Fruit fly (Drosophila melanogaster) whole organism, embryonic: ENCODE measurements around the gene BOD1.

ENCODE experiments used
- Ada2b ChIP-seq: fragments of 200-800 bp; sonication (Bioruptor generic); IDR thresholded peaks from 2 replicates; pipeline ENCODE4 v1.3.6; 2022; ENCODE audit warnings: missing biosample characterization, missing genetic modification characterization
- Atf3 ChIP-seq: fragments of 200-800 bp; sonication (Bioruptor generic); optimal IDR thresholded peaks from 3 replicates; lab custom pipeline; 2016; ENCODE audit warnings: missing biosample characterization, missing genetic modification characterization
- Bgb ChIP-seq: fragments of 200-800 bp; sonication (Bioruptor generic); IDR thresholded peaks from 2 replicates; pipeline ENCODE4 v1.3.6; 2022; ENCODE audit warnings: missing biosample characterization, missing genetic modification characterization; ENCODE audit not compliant: partially characterized antibody
- CG10431 ChIP-seq: fragments of 200-800 bp; sonication (Bioruptor generic); optimal IDR thresholded peaks from 3 replicates; lab custom pipeline; 2018; ENCODE audit warnings: missing biosample characterization, mild to moderate bottlenecking, missing genetic modification characterization
- CG12659 ChIP-seq: fragments of 200-800 bp; sonication (Bioruptor generic); optimal IDR thresholded peaks from 3 replicates; lab custom pipeline; 2017; ENCODE audit warnings: mild to moderate bottlenecking, missing biosample characterization, missing genetic modification reagents, missing genetic modification characterization
- CG15479 ChIP-seq: fragments of 200-800 bp; sonication (Bioruptor generic); optimal IDR thresholded peaks from 3 replicates; lab custom pipeline; 2019; ENCODE audit warnings: missing biosample characterization, mild to moderate bottlenecking, missing genetic modification characterization, moderate library complexity
- CG15696 ChIP-seq: fragments of 200-800 bp; sonication (Bioruptor generic); optimal IDR thresholded peaks from 2 replicates; lab custom pipeline; 2019; ENCODE audit warnings: missing biosample characterization, mild to moderate bottlenecking, missing genetic modification characterization, moderate library complexity
- CG1603 ChIP-seq: fragments of 200-800 bp; sonication (Bioruptor generic); optimal IDR thresholded peaks from 2 replicates; lab custom pipeline; 2019; ENCODE audit warnings: missing biosample characterization, mild to moderate bottlenecking, missing genetic modification characterization, moderate library complexity
- CG16863 ChIP-seq: fragments of 200-800 bp; sonication (Bioruptor generic); optimal IDR thresholded peaks from 3 replicates; lab custom pipeline; 2016; ENCODE audit warnings: missing biosample characterization, missing genetic modification characterization
- CG17359 ChIP-seq: fragments of 200-800 bp; sonication (Bioruptor generic); optimal IDR thresholded peaks from 3 replicates; lab custom pipeline; 2018; ENCODE audit warnings: missing biosample characterization, mild to moderate bottlenecking, missing genetic modification characterization, moderate library complexity
- CG17612 ChIP-seq: fragments of 200-800 bp; sonication (Bioruptor generic); IDR thresholded peaks from 2 replicates; pipeline ENCODE4 v1.3.6; 2022; ENCODE audit warnings: missing biosample characterization, missing genetic modification characterization
- CG18764 ChIP-seq: fragments of 200-800 bp; sonication (Bioruptor generic); optimal IDR thresholded peaks from 3 replicates; lab custom pipeline; 2016; ENCODE audit warnings: missing biosample characterization, missing genetic modification characterization
- CG2678 ChIP-seq: fragments of 200-800 bp; sonication (Bioruptor generic); optimal IDR thresholded peaks from 3 replicates; lab custom pipeline; 2019; ENCODE audit warnings: missing biosample characterization, mild to moderate bottlenecking, missing genetic modification characterization, moderate library complexity
- CG31365 ChIP-seq: fragments of 200-800 bp; sonication (Bioruptor generic); optimal IDR thresholded peaks from 2 replicates; lab custom pipeline; 2018; ENCODE audit warnings: missing biosample characterization, mild to moderate bottlenecking, missing genetic modification characterization
- CG3726 ChIP-seq: fragments of 200-800 bp; sonication (Bioruptor generic); IDR thresholded peaks from 3 replicates; pipeline ENCODE4, ENCODE4 v1.3.6; 2022; ENCODE audit warnings: missing biosample characterization, missing genetic modification characterization
- CG7357 ChIP-seq: fragments of 200-800 bp; sonication (Bioruptor generic); IDR thresholded peaks from 3 replicates; pipeline ENCODE4 v1.3.6; 2022; ENCODE audit warnings: missing biosample characterization, missing genetic modification characterization
- CG7839 ChIP-seq: fragments of 200-800 bp; sonication (Bioruptor generic); optimal IDR thresholded peaks from 3 replicates; lab custom pipeline; 2018; ENCODE audit warnings: missing biosample characterization, mild to moderate bottlenecking, missing genetic modification characterization, moderate library complexity
- CG8359 ChIP-seq: fragments of 200-800 bp; sonication (Bioruptor generic); optimal IDR thresholded peaks from 2 replicates; lab custom pipeline; 2017; ENCODE audit warnings: missing biosample characterization, mild to moderate bottlenecking, missing genetic modification characterization, borderline replicate concordance
- Chrac-16 ChIP-seq: fragments of 200-800 bp; sonication (Bioruptor generic); optimal IDR thresholded peaks from 3 replicates; lab custom pipeline; 2016; ENCODE audit warnings: missing biosample characterization, missing genetic modification characterization
- D19A ChIP-seq: fragments of 200-800 bp; optimal IDR thresholded peaks from 3 replicates; lab custom pipeline; 2019; ENCODE audit warnings: missing biosample characterization, mild to moderate bottlenecking, missing genetic modification characterization, moderate library complexity
- Eip74EF ChIP-seq, 2 experiments: fragments of 200-800 bp in 1 of 2; fragments of >200 bp in 1 of 2; sonication (Bioruptor generic) in 1 of 2; optimal IDR thresholded peaks; 2 replicates each; lab custom pipeline; 2017 to 2019; ENCODE audit warnings: missing biosample characterization in 2 of 2, missing genetic modification characterization in 2 of 2, mild to moderate bottlenecking in 1 of 2, moderate library complexity in 1 of 2
- HLH54F ChIP-seq: fragments of 200-800 bp; sonication (Bioruptor generic); optimal IDR thresholded peaks from 3 replicates; lab custom pipeline; 2016; ENCODE audit warnings: missing biosample characterization, missing genetic modification characterization
- Kr ChIP-seq: fragments of 200-800 bp; sonication (Bioruptor generic); optimal IDR thresholded peaks from 2 replicates; lab custom pipeline; 2017; ENCODE audit warnings: missing biosample characterization, mild to moderate bottlenecking, missing genetic modification characterization
- Lim3 ChIP-seq: fragments of 200-800 bp; sonication (Bioruptor generic); IDR thresholded peaks from 2 replicates; pipeline ENCODE4 v1.3.6; 2022; ENCODE audit warnings: missing biosample characterization, missing genetic modification characterization
- Mad ChIP-seq: fragments of 200-800 bp; sonication (Bioruptor generic); optimal IDR thresholded peaks from 2 replicates; lab custom pipeline; 2016; ENCODE audit warnings: missing biosample characterization, missing genetic modification characterization
- Nf-YB ChIP-seq: fragments of 200-800 bp; sonication (Bioruptor generic); optimal IDR thresholded peaks from 3 replicates; lab custom pipeline; 2019; ENCODE audit warnings: missing biosample characterization, mild to moderate bottlenecking, missing genetic modification characterization, moderate library complexity
- Pdp1 ChIP-seq, 2 experiments: fragments of 200-800 bp; sonication (Bioruptor generic); optimal IDR thresholded peaks; 3 replicates each; lab custom pipeline; 2016; ENCODE audit warnings: missing biosample characterization in 2 of 2, missing genetic modification characterization in 2 of 2, mild to moderate bottlenecking in 1 of 2, moderate library complexity in 1 of 2
- Spps ChIP-seq: fragments of 200-800 bp; sonication (Bioruptor generic); optimal IDR thresholded peaks from 2 replicates; lab custom pipeline; 2018; ENCODE audit warnings: missing biosample characterization, mild to moderate bottlenecking, missing genetic modification characterization
- al ChIP-seq: fragments of 200-800 bp; sonication (Bioruptor generic); IDR thresholded peaks from 2 replicates; pipeline ENCODE4 v1.3.6; 2022; ENCODE audit warnings: missing biosample characterization, missing genetic modification characterization
- amos ChIP-seq: fragments of 200-800 bp; sonication (Bioruptor generic); IDR thresholded peaks from 2 replicates; pipeline ENCODE4 v1.3.6; 2022; ENCODE audit warnings: missing biosample characterization, missing genetic modification characterization; ENCODE audit not compliant: partially characterized antibody
- ap ChIP-seq: fragments of 200-800 bp; sonication (Bioruptor generic); IDR thresholded peaks from 2 replicates; pipeline ENCODE4 v1.3.6; 2022; ENCODE audit warnings: missing biosample characterization, missing genetic modification characterization
- emc ChIP-seq: fragments of 200-800 bp; sonication (Bioruptor generic); optimal IDR thresholded peaks from 2 replicates; lab custom pipeline; 2016; ENCODE audit warnings: missing biosample characterization, missing genetic modification characterization
- gcm ChIP-seq: fragments of 200-800 bp; sonication (Bioruptor generic); optimal IDR thresholded peaks from 2 replicates; lab custom pipeline; 2019; ENCODE audit warnings: missing biosample characterization, mild to moderate bottlenecking, missing genetic modification characterization, moderate library complexity
- gcm2 ChIP-seq: fragments of 200-800 bp; sonication (Bioruptor generic); optimal IDR thresholded peaks from 2 replicates; lab custom pipeline; 2016; ENCODE audit warnings: missing biosample characterization, missing genetic modification characterization
- gem ChIP-seq: fragments of 200-800 bp; sonication (Bioruptor generic); optimal IDR thresholded peaks from 2 replicates; lab custom pipeline; 2019; ENCODE audit warnings: missing biosample characterization, mild to moderate bottlenecking, missing genetic modification characterization, moderate library complexity
- gfzf ChIP-seq: fragments of 200-800 bp; sonication (Bioruptor generic); optimal IDR thresholded peaks from 2 replicates; lab custom pipeline; 2016; ENCODE audit warnings: missing biosample characterization, mild to moderate bottlenecking, missing genetic modification characterization, moderate library complexity
- gsb-n ChIP-seq: fragments of 200-800 bp; sonication (Bioruptor generic); optimal IDR thresholded peaks from 3 replicates; lab custom pipeline; 2018; ENCODE audit warnings: missing biosample characterization, mild to moderate bottlenecking, missing genetic modification characterization
- hb ChIP-seq: fragments of 200-800 bp; sonication (Bioruptor generic); IDR thresholded peaks from 3 replicates; pipeline ENCODE4 v1.3.6; 2022; ENCODE audit warnings: missing biosample characterization, missing genetic modification characterization; ENCODE audit not compliant: partially characterized antibody
- ind ChIP-seq: fragments of 200-800 bp; sonication (Bioruptor generic); optimal IDR thresholded peaks from 3 replicates; lab custom pipeline; 2016; ENCODE audit warnings: missing biosample characterization, missing genetic modification characterization
- jigr1 ChIP-seq: fragments of 200-800 bp; sonication (Bioruptor generic); IDR thresholded peaks from 3 replicates; pipeline ENCODE4 v1.3.6; 2022; ENCODE audit warnings: missing biosample characterization, missing genetic modification characterization
- lola ChIP-seq, 3 experiments: fragments of >200 bp in 2 of 3; fragments of 200-800 bp in 1 of 3; sonication (Bioruptor generic) in 1 of 3; optimal IDR thresholded peaks; 2 replicates each; lab custom pipeline; 2017 to 2019; ENCODE audit warnings: missing biosample characterization in 3 of 3, missing genetic modification characterization in 3 of 3, mild to moderate bottlenecking in 1 of 3, moderate library complexity in 1 of 3
- pan ChIP-seq, 4 experiments: fragments of >200 bp in 3 of 4; fragments of 200-800 bp in 1 of 4; sonication (Bioruptor generic) in 1 of 4; optimal IDR thresholded peaks in 3 of 4; IDR thresholded peaks in 1 of 4; 2 replicates each; pipeline versions ENCODE4 v1.3.6 to Lab custom; 2017 to 2022; ENCODE audit warnings: missing biosample characterization in 2 of 4, missing genetic modification characterization in 2 of 4, mixed read lengths in 1 of 4
- pita ChIP-seq: fragments of 200-800 bp; sonication (Bioruptor generic); optimal IDR thresholded peaks from 2 replicates; lab custom pipeline; 2017; ENCODE audit warnings: missing biosample characterization, mild to moderate bottlenecking, missing genetic modification characterization
- pzg ChIP-seq: fragments of 200-800 bp; sonication (Bioruptor generic); optimal IDR thresholded peaks from 3 replicates; lab custom pipeline; 2018; ENCODE audit warnings: missing biosample characterization, mild to moderate bottlenecking, missing genetic modification characterization, moderate library complexity
- sqz ChIP-seq: fragments of 200-800 bp; sonication (Bioruptor generic); optimal IDR thresholded peaks from 3 replicates; lab custom pipeline; 2018; ENCODE audit warnings: missing biosample characterization, mild to moderate bottlenecking, missing genetic modification characterization
- unc-4 ChIP-seq: fragments of 200-800 bp; sonication (Bioruptor generic); IDR thresholded peaks from 2 replicates; pipeline ENCODE4 v1.3.6; 2022; ENCODE audit warnings: missing biosample characterization, missing genetic modification characterization; ENCODE audit not compliant: partially characterized antibody

The BOD1 gene

DNA sequence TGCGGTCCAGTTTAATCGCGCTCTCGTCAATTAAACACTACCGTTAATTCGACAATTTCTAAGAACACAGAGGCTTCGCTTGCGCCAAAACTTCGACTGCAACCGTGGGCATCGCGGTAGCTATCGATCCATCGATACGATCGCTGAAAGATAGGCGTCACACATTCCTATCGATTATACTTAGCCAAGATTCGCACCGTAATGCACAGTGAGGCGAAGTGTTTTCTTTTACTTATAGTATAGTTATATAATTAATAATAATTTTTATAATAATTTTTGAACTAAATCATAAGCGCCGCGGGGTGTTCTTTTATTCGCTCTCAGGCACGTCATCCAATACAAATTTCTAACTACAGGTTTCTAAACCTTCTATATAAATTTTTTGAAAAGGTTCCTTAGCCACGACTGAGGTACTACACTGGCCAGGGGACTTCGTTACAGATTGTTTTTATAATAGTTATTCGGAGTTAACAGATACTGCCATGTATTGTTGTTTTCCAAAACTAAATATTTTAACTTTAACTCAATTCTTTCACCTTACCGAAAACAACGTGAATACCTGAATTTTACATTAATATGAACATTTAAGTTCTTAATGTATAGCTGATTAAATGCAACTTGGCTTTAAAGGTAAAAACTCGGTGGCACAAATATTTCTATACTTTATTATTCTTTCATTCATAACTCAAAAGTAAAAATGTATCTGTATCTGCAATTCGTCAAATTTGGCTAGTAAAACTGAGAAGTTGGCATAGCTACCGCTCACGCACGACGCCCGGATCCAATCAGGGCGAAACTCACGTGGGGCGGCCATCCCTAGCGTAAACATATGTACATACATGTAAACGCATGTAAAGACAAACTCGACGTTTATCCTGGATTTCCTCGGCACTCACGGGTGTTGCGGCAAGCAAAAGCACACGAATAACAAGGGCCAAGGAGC is at the start of gene BOD1, which contains the start of gene NSD (continued):
- peak; percentile 21 for TF ChIP-seq CG10431 (GFP tag; lab: Kevin White, UChicago)
- no peak for TF ChIP-seq CG18764 (GFP tag; lab: Kevin White, UChicago)
- TF ChIP-seq amos (GFP tag; lab: Robert Waterston, UW): peak; percentile 98
- TF ChIP-seq sqz (GFP tag; lab: Kevin White, UChicago): no peak
- TF ChIP-seq Lim3 (GFP tag; lab: Robert Waterston, UW): no peak
- peak; percentile 96 for TF ChIP-seq hb
- peak; percentile 55 for TF ChIP-seq CG2678
- TF ChIP-seq CG17359 (tag; lab: Kevin White, UChicago): peak; percentile 48
- no peak for TF ChIP-seq Nf-YB (GFP tag; lab: Kevin White, UChicago)
- peak; percentile 66 for TF ChIP-seq Ada2b
- peak; percentile 50; the same call in 1 of the 3 replicates for TF ChIP-seq CG3726 (GFP tag; lab: Robert Waterston, UW)
- TF ChIP-seq Kr (GFP tag; lab: Kevin White, UChicago): no peak
- peak; percentile 52 for TF ChIP-seq ind (GFP tag; lab: Kevin White, UChicago)
- TF ChIP-seq Atf3 (GFP tag; lab: Kevin White, UChicago): no peak
- TF ChIP-seq CG7357 (GFP tag; lab: Robert Waterston, UW): peak; percentile 27; the same call in 1 of the 3 replicates
- peak; percentile 43 for TF ChIP-seq pita (GFP tag; lab: Kevin White, UChicago)
- peak; percentile 23 for TF ChIP-seq Chrac-16
- TF ChIP-seq emc (GFP tag; lab: Kevin White, UChicago): no peak
- no peak for TF ChIP-seq Eip74EF (GFP tag; optimal IDR thresholded peaks at IDR 0.05; lab: Kevin White, UChicago)
- TF ChIP-seq unc-4 (GFP tag; lab: Robert Waterston, UW): peak; percentile 80
- no peak for TF ChIP-seq CG15479 (GFP tag; lab: Kevin White, UChicago)
- peak; percentile 13 for TF ChIP-seq gfzf
- no peak for TF ChIP-seq Mad (GFP tag; lab: Kevin White, UChicago)
- no peak for TF ChIP-seq CG16863
- TF ChIP-seq CG7839 (tag; lab: Kevin White, UChicago): peak; percentile 59
- peak; percentile 47 for TF ChIP-seq CG12659
- no peak for TF ChIP-seq gsb-n
- TF ChIP-seq CG31365 (tag; lab: Kevin White, UChicago): no peak
- peak in 1 of 3 experiments; percentile 19 for TF ChIP-seq lola (GFP tag; optimal IDR thresholded peaks at IDR 0.05; lab: Kevin White, UChicago)
- peak; percentile 77 for TF ChIP-seq pzg (GFP tag; lab: Kevin White, UChicago)
- peak; percentile 55 for TF ChIP-seq CG1603 (tag; lab: Kevin White, UChicago)
- peak; percentile 98 for TF ChIP-seq Bgb (GFP tag; lab: Robert Waterston, UW)
- TF ChIP-seq CG17612 (GFP tag; lab: Robert Waterston, UW): no peak
- TF ChIP-seq pan (optimal IDR thresholded peaks at IDR 0.05; lab: Kevin White, UChicago): no peak
- peak in 1 of 2 experiments; percentile 66 for TF ChIP-seq pan (GFP tag; optimal IDR thresholded peaks at IDR 0.05 in 1 of 2, IDR thresholded peaks at IDR 0.05 in 1 of 2)
- no peak for TF ChIP-seq CG8359
- TF ChIP-seq al (GFP tag; lab: Robert Waterston, UW): peak; percentile 85
- no peak for TF ChIP-seq Spps (tag; lab: Kevin White, UChicago)
- TF ChIP-seq HLH54F (GFP tag; lab: Kevin White, UChicago): peak; percentile 12
- peak; percentile 78 for TF ChIP-seq gem (tag; lab: Kevin White, UChicago)
- peak; percentile 14 to 40 for TF ChIP-seq Pdp1 (GFP tag; optimal IDR thresholded peaks at IDR 0.05; lab: Kevin White, UChicago)
- TF ChIP-seq CG15696 (tag; lab: Kevin White, UChicago): peak; percentile 55
- TF ChIP-seq ap (GFP tag; lab: Robert Waterston, UW): no peak
- peak; percentile 25; the same call in 1 of the 3 replicates for TF ChIP-seq jigr1 (GFP tag; lab: Robert Waterston, UW)
- TF ChIP-seq D19A (tag; lab: Kevin White, UChicago): no peak
- no peak for TF ChIP-seq gcm2
- no peak for TF ChIP-seq gcm (GFP tag; lab: Kevin White, UChicago)
